Worm (Caenorhabditis elegans): ENCODE measurements around the gene B0361.11.

DNA sequence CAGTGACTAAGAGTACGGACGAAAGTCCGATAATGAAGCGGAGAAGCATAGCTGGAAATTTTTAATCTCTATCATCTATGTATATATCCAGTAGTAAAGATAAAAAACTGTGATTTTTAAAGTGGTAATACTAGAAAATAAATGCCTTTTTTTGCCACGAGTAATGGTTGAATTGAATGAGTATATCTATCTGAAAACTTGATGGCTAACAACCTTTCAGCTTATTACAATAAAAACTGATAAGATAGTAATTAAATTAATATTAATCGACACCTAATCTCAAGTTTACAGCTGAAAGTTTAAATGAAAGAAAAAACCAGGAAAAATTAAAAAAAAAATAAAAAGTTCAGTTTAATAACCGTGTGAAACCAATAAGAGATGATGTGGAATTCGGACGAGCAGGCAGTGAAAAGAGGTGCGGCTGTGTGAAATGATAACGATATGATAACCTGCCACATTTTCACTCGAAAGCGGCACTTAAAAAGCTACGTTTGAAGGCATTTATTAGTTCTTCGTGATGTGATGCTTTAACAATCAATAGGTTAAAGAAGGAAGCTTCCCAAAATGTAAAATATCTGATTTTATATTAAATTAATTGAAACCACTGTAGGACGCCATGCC, 37.6 kb downstream of the B0361.11 start, which contains the start of gene nspg-6:
- TF ChIP-seq mec-3 (tag; optimal IDR thresholded peaks at IDR 0.05; ENCODE audit: borderline replicate concordance) (no peak), unc-55 (GFP tag; optimal IDR thresholded peaks at IDR 0.05) (no peak), F13H6.1 (tag; optimal IDR thresholded peaks at IDR 0.05) (no peak), ama-1 (optimal IDR thresholded peaks at IDR 0.05) (no peak), lin-11 (tag; optimal IDR thresholded peaks at IDR 0.05) (no peak), K02D7.2 (tag; optimal IDR thresholded peaks at IDR 0.05) (no peak)
